Fruit fly (Drosophila melanogaster) whole organism: Measurements from ENCODE around the gene Sec13.

ENCODE experiments used
- Dll ChIP-seq: fragments of >200 bp; optimal IDR thresholded peaks from 2 replicates; lab custom pipeline; 2017
- pan ChIP-seq: fragments of >200 bp; optimal IDR thresholded peaks from 2 replicates; lab custom pipeline; 2017
- psq ChIP-seq: fragments of >200 bp; optimal IDR thresholded peaks from 2 replicates; lab custom pipeline; 2017
- usp ChIP-seq: fragments of >200 bp; optimal IDR thresholded peaks from 2 replicates; lab custom pipeline; 2017; ENCODE audit warnings: missing biosample characterization, missing genetic modification characterization, mixed read lengths

dm6 chr3R:23315221-23315620 is 40.9 kb upstream of the Sec13 start:
- TF ChIP-seq usp (GFP tag; lab: Kevin White, UChicago): no peak
- TF ChIP-seq Dll (lab: Kevin White, UChicago): no peak
- no peak for TF ChIP-seq pan (lab: Kevin White, UChicago)
- no peak for TF ChIP-seq psq
